Worm (Caenorhabditis elegans) whole organism, young adult: ENCODE results near the gene clec-47.

Experiments used
- B0261.1 ChIP-seq: sonication (generic microtip); optimal IDR thresholded peaks from 2 replicates; lab custom pipeline; 2016; ENCODE audit warnings: mild to moderate bottlenecking, missing genetic modification characterization, moderate library complexity, missing compliant biosample characterization
- C06A6.2 ChIP-seq: fragments of 200-800 bp; sonication (Bioruptor generic); conservative IDR thresholded peaks from 2 replicates; pipeline ENCODE4 v1.3.6; 2022; ENCODE audit warnings: missing genetic modification characterization, missing compliant biosample characterization
- C17E4.6 ChIP-seq: fragments of 200-800 bp; sonication (Bioruptor generic); IDR thresholded peaks from 2 replicates; pipeline ENCODE4 v1.3.6; 2022; ENCODE audit warnings: missing genetic modification reagents, missing genetic modification characterization, missing compliant biosample characterization
- F22D6.2 ChIP-seq: sonication (generic microtip); optimal IDR thresholded peaks from 2 replicates; lab custom pipeline; 2016; ENCODE audit warnings: mild to moderate bottlenecking, missing genetic modification characterization, missing compliant biosample characterization
- F23B12.7 ChIP-seq: sonication (generic microtip); optimal IDR thresholded peaks from 2 replicates; lab custom pipeline; 2017; ENCODE audit warnings: missing genetic modification characterization, mild to moderate bottlenecking, missing compliant biosample characterization, antibody characterized with exemption, moderate library complexity; ENCODE audit not compliant: insufficient read depth
- F33H1.4 ChIP-seq: fragments of 200-800 bp; sonication (Bioruptor generic); IDR thresholded peaks from 2 replicates; pipeline ENCODE4 v1.3.6; 2022; ENCODE audit warnings: missing genetic modification reagents, missing genetic modification characterization, missing compliant biosample characterization
- F39B2.1 ChIP-seq: fragments of 200-800 bp; sonication (Bioruptor generic); IDR thresholded peaks from 2 replicates; pipeline ENCODE4 v1.3.6; 2022; ENCODE audit warnings: missing genetic modification reagents, missing genetic modification characterization, missing compliant biosample characterization
- F52B5.7 ChIP-seq: sonication (generic microtip); optimal IDR thresholded peaks from 2 replicates; lab custom pipeline; 2016; ENCODE audit warnings: mild to moderate bottlenecking, missing genetic modification characterization, missing compliant biosample characterization
- F55B11.4 ChIP-seq: sonication (generic microtip); optimal IDR thresholded peaks from 2 replicates; lab custom pipeline; 2016; ENCODE audit warnings: missing compliant biosample characterization, missing genetic modification characterization, borderline replicate concordance; ENCODE audit not compliant: insufficient read depth
- F57A8.1 ChIP-seq: fragments of 200-800 bp; sonication (Bioruptor generic); optimal IDR thresholded peaks from 2 replicates; lab custom pipeline; 2018; ENCODE audit warnings: mild to moderate bottlenecking, missing genetic modification characterization, moderate library complexity, missing compliant biosample characterization
- F57C9.4 ChIP-seq: sonication (generic microtip); optimal IDR thresholded peaks from 2 replicates; lab custom pipeline; 2017; ENCODE audit warnings: mild to moderate bottlenecking, missing genetic modification characterization, missing compliant biosample characterization
- K12H6.12 ChIP-seq: fragments of 200-800 bp; sonication (Bioruptor generic); optimal IDR thresholded peaks from 2 replicates; lab custom pipeline; 2018; ENCODE audit warnings: mild to moderate bottlenecking, missing genetic modification characterization, missing compliant biosample characterization
- Y53F4B.3 ChIP-seq: fragments of 200-800 bp; sonication (Bioruptor generic); IDR thresholded peaks from 2 replicates; pipeline ENCODE4 v1.3.6; 2022; ENCODE audit warnings: missing genetic modification reagents, missing genetic modification characterization, missing compliant biosample characterization
- Y56A3A.18 ChIP-seq: fragments of 200-800 bp; sonication (Bioruptor generic); IDR thresholded peaks from 2 replicates; pipeline ENCODE4 v1.3.6; 2022; ENCODE audit warnings: missing genetic modification reagents, missing genetic modification characterization, missing compliant biosample characterization
- Y79H2A.3 ChIP-seq: fragments of 200-800 bp; sonication (Bioruptor generic); conservative IDR thresholded peaks from 2 replicates; pipeline ENCODE4 v1.3.6; 2022; ENCODE audit warnings: missing genetic modification reagents, missing genetic modification characterization, missing compliant biosample characterization
- aptf-2 ChIP-seq: fragments of 200-800 bp; sonication (Bioruptor generic); conservative IDR thresholded peaks from 2 replicates; pipeline ENCODE4 v1.3.6; 2022; ENCODE audit warnings: missing genetic modification reagents, missing genetic modification characterization, missing compliant biosample characterization
- aptf-3 ChIP-seq: fragments of 200-800 bp; sonication (Bioruptor generic); IDR thresholded peaks from 2 replicates; pipeline ENCODE4 v1.3.6; 2022; ENCODE audit warnings: missing genetic modification characterization, missing compliant biosample characterization
- attf-3 ChIP-seq: fragments of 200-800 bp; sonication (Bioruptor generic); conservative IDR thresholded peaks from 2 replicates; pipeline ENCODE4 v1.3.6; 2022; ENCODE audit warnings: missing genetic modification reagents, missing genetic modification characterization, missing compliant biosample characterization
- attf-6 ChIP-seq: fragments of 200-800 bp; sonication (Bioruptor generic); IDR thresholded peaks from 2 replicates; pipeline ENCODE4 v1.3.6; 2022; ENCODE audit warnings: missing genetic modification reagents, missing genetic modification characterization, missing compliant biosample characterization
- ceh-79 ChIP-seq: sonication (generic microtip); optimal IDR thresholded peaks from 2 replicates; lab custom pipeline; 2017; ENCODE audit warnings: mild to moderate bottlenecking, missing genetic modification characterization, missing compliant biosample characterization
- dpff-1 ChIP-seq: sonication (generic microtip); optimal IDR thresholded peaks from 2 replicates; lab custom pipeline; 2017; ENCODE audit warnings: mild to moderate bottlenecking, missing genetic modification characterization, missing compliant biosample characterization
- dpl-1 ChIP-seq: fragments of 150-350 bp; optimal IDR thresholded peaks from 2 replicates; lab custom pipeline; 2014; ENCODE audit warnings: missing biosample characterization, missing genetic modification reagents, missing genetic modification characterization
- egl-18 ChIP-seq: fragments of 200-800 bp; sonication (Bioruptor generic); IDR thresholded peaks from 2 replicates; pipeline ENCODE4 v1.3.6; 2022; ENCODE audit warnings: missing genetic modification reagents, missing genetic modification characterization, missing compliant biosample characterization
- egl-44 ChIP-seq: fragments of 200-800 bp; sonication (Bioruptor generic); IDR thresholded peaks from 2 replicates; pipeline ENCODE4 v1.3.6; 2022; ENCODE audit warnings: missing genetic modification reagents, missing genetic modification characterization, missing compliant biosample characterization
- ekl-4 ChIP-seq: fragments of 200-800 bp; sonication (Bioruptor generic); IDR thresholded peaks from 2 replicates; pipeline ENCODE4 v1.3.6; 2022; ENCODE audit warnings: missing genetic modification reagents, missing genetic modification characterization, missing compliant biosample characterization
- ets-4 ChIP-seq: fragments of 200-800 bp; sonication (Bioruptor generic); optimal IDR thresholded peaks from 2 replicates; lab custom pipeline; 2018; ENCODE audit warnings: mild to moderate bottlenecking, missing genetic modification characterization, missing compliant biosample characterization
- gei-17 ChIP-seq: fragments of 200-800 bp; sonication (Bioruptor generic); optimal IDR thresholded peaks from 2 replicates; lab custom pipeline; 2018; ENCODE audit warnings: mild to moderate bottlenecking, missing genetic modification characterization, missing compliant biosample characterization
- hlh-12 ChIP-seq: sonication (generic microtip); optimal IDR thresholded peaks from 2 replicates; lab custom pipeline; 2016; ENCODE audit warnings: missing genetic modification characterization, missing compliant biosample characterization
- hlh-26 ChIP-seq: fragments of 200-800 bp; sonication (Bioruptor generic); conservative IDR thresholded peaks from 2 replicates; pipeline ENCODE4 v1.3.6; 2022; ENCODE audit warnings: missing genetic modification reagents, missing genetic modification characterization, missing compliant biosample characterization
- hrde-1 ChIP-seq: sonication (generic microtip); optimal IDR thresholded peaks from 2 replicates; lab custom pipeline; 2016; ENCODE audit warnings: missing genetic modification characterization, mild to moderate bottlenecking, missing compliant biosample characterization, moderate library complexity, missing genotype, missing genetic modification reagents, borderline replicate concordance
- lir-1 ChIP-seq: fragments of 200-800 bp; sonication (Bioruptor generic); conservative IDR thresholded peaks from 2 replicates; pipeline ENCODE4 v1.3.6; 2022; ENCODE audit warnings: missing genetic modification reagents, missing genetic modification characterization, missing compliant biosample characterization
- madf-10 ChIP-seq: sonication (generic microtip); optimal IDR thresholded peaks from 2 replicates; lab custom pipeline; 2016; ENCODE audit warnings: mild to moderate bottlenecking, missing genetic modification characterization, missing compliant biosample characterization
- madf-3 ChIP-seq: fragments of 200-800 bp; sonication (Bioruptor generic); IDR thresholded peaks from 2 replicates; pipeline ENCODE4 v1.3.6; 2022; ENCODE audit warnings: missing genetic modification reagents, missing genetic modification characterization, missing compliant biosample characterization
- madf-6 ChIP-seq: fragments of 200-800 bp; sonication (Bioruptor generic); IDR thresholded peaks from 2 replicates; pipeline ENCODE4 v1.3.6; 2022; ENCODE audit warnings: missing genetic modification reagents, missing genetic modification characterization, missing compliant biosample characterization
- mcd-1 ChIP-seq: fragments of 200-800 bp; sonication (Bioruptor generic); IDR thresholded peaks from 2 replicates; pipeline ENCODE4 v1.3.6; 2022; ENCODE audit warnings: missing genetic modification reagents, missing genetic modification characterization, missing compliant biosample characterization
- nhr-120 ChIP-seq: fragments of 200-800 bp; sonication (Bioruptor generic); IDR thresholded peaks from 2 replicates; pipeline ENCODE4 v1.3.6; 2022; ENCODE audit warnings: missing genetic modification characterization, missing compliant biosample characterization
- nhr-27 ChIP-seq: fragments of 200-800 bp; sonication (Bioruptor generic); optimal IDR thresholded peaks from 2 replicates; lab custom pipeline; 2018; ENCODE audit warnings: mild to moderate bottlenecking, missing genetic modification characterization, moderate library complexity, missing compliant biosample characterization
- pbrm-1 ChIP-seq: fragments of 200-800 bp; sonication (Bioruptor generic); IDR thresholded peaks from 2 replicates; pipeline ENCODE4 v1.3.6; 2022; ENCODE audit warnings: missing genetic modification reagents, missing genetic modification characterization, missing compliant biosample characterization
- pha-4 ChIP-seq: fragments of 150-350 bp; sonication (generic microtip); optimal IDR thresholded peaks from 2 replicates; lab custom pipeline; 2014; ENCODE audit warnings: missing biosample characterization, missing genetic modification reagents, missing genetic modification characterization
- rcor-1 ChIP-seq: fragments of 200-800 bp; sonication (Bioruptor generic); IDR thresholded peaks from 2 replicates; pipeline ENCODE4 v1.3.6; 2022; ENCODE audit warnings: missing genetic modification reagents, missing genetic modification characterization, missing compliant biosample characterization
- repo-1 ChIP-seq: sonication (generic microtip); optimal IDR thresholded peaks from 2 replicates; lab custom pipeline; 2017; ENCODE audit warnings: mild to moderate bottlenecking, missing genetic modification characterization, missing compliant biosample characterization
- tbp1 ChIP-seq: fragments of 200-800 bp; sonication (Bioruptor generic); optimal IDR thresholded peaks from 2 replicates; lab custom pipeline; 2018; ENCODE audit warnings: mild to moderate bottlenecking, missing genetic modification characterization, missing compliant biosample characterization
- tlf-1 ChIP-seq: fragments of 200-800 bp; sonication (Bioruptor generic); optimal IDR thresholded peaks from 2 replicates; lab custom pipeline; 2018; ENCODE audit warnings: mild to moderate bottlenecking, missing genetic modification characterization, missing compliant biosample characterization
- unc-62 ChIP-seq: fragments of 150-350 bp; optimal IDR thresholded peaks from 2 replicates; lab custom pipeline; 2014; ENCODE audit warnings: missing biosample characterization, missing genetic modification reagents, missing genetic modification characterization
- xnd-1 ChIP-seq: sonication (generic microtip); optimal IDR thresholded peaks from 2 replicates; lab custom pipeline; 2016; ENCODE audit warnings: missing genotype, missing genetic modification reagents, missing genetic modification characterization, missing compliant biosample characterization
- zfh-2 ChIP-seq: fragments of 200-800 bp; sonication (Bioruptor generic); conservative IDR thresholded peaks from 2 replicates; pipeline ENCODE4 v1.3.6; 2022; ENCODE audit warnings: missing genetic modification reagents, missing genetic modification characterization, missing compliant biosample characterization
- zim-3 ChIP-seq: sonication (generic microtip); optimal IDR thresholded peaks from 2 replicates; lab custom pipeline; 2017; ENCODE audit warnings: mild to moderate bottlenecking, missing genetic modification characterization, moderate library complexity, missing compliant biosample characterization
- ztf-28 ChIP-seq: fragments of 200-800 bp; sonication (Bioruptor generic); IDR thresholded peaks from 2 replicates; pipeline ENCODE4 v1.3.6; 2022; ENCODE audit warnings: missing genetic modification reagents, missing genetic modification characterization, missing compliant biosample characterization
- ztf-6 ChIP-seq: fragments of 200-800 bp; sonication (Bioruptor generic); IDR thresholded peaks from 2 replicates; pipeline ENCODE4 v1.3.6; 2022; ENCODE audit warnings: missing genetic modification reagents, missing genetic modification characterization, missing compliant biosample characterization

The clec-47 gene

ce11 chrV:15190903-15191302 lies 15.3 kb downstream of the clec-47 start, which contains the start of gene Y75B12B.11 (continued):
- TF ChIP-seq B0261.1 (peak; percentile 97), egl-18 (GFP tag; lab: Robert Waterston, UW) (peak; percentile 84), ceh-79 (tag; lab: Kevin White, UChicago) (peak; percentile 97), attf-3 (GFP tag; lab: Robert Waterston, UW) (peak; percentile 77), dpff-1 (peak; percentile 72), egl-44 (GFP tag; lab: Robert Waterston, UW) (peak; percentile 96), F57A8.1 (GFP tag; lab: Kevin White, UChicago) (peak; percentile 86), hrde-1 (tag; lab: Kevin White, UChicago) (peak; percentile 97), nhr-27 (tag; lab: Kevin White, UChicago) (peak; percentile 97), C06A6.2 (GFP tag; lab: Robert Waterston, UW) (peak; percentile 80), C17E4.6 (GFP tag; lab: Robert Waterston, UW) (peak; percentile 86), tlf-1 (GFP tag; lab: Kevin White, UChicago) (peak; percentile 95), Y53F4B.3 (GFP tag; lab: Robert Waterston, UW) (peak; percentile 87), xnd-1 (tag; lab: Kevin White, UChicago) (peak; percentile 61), zim-3 (peak; percentile 98), K12H6.12 (peak; percentile 83), pha-4 (tag; lab: Kevin White, UChicago) (no peak), ets-4 (GFP tag; lab: Kevin White, UChicago) (peak; percentile 87), aptf-2 (peak; percentile 73; the same call in 1 of the 2 replicates), unc-62 (GFP tag; lab: Kevin White, UChicago) (no peak), gei-17 (GFP tag; lab: Kevin White, UChicago) (peak; percentile 68), ekl-4 (GFP tag; lab: Robert Waterston, UW) (peak; percentile 96), F57C9.4 (tag; lab: Kevin White, UChicago) (peak; percentile 91), repo-1 (tag; lab: Kevin White, UChicago) (peak; percentile 96), hlh-12 (peak; percentile 80), pbrm-1 (GFP tag; lab: Robert Waterston, UW) (peak; percentile 93), dpl-1 (GFP tag; lab: Kevin White, UChicago) (peak; percentile 49), rcor-1 (peak; percentile 95), F23B12.7 (tag; lab: Kevin White, UChicago) (peak; percentile 89), nhr-120 (GFP tag; lab: Robert Waterston, UW) (peak; percentile 96), mcd-1 (GFP tag; lab: Robert Waterston, UW) (peak; percentile 93), aptf-3 (GFP tag; lab: Robert Waterston, UW) (peak; percentile 96), F22D6.2 (peak; percentile 82), madf-10 (peak; percentile 87), zfh-2 (GFP tag; lab: Robert Waterston, UW) (peak; percentile 95), hlh-26 (GFP tag; lab: Robert Waterston, UW) (0 out of 2 replicates have a peak, but pooled peaks have one; percentile 80), F33H1.4 (GFP tag; lab: Robert Waterston, UW) (peak; percentile 62), Y56A3A.18 (GFP tag; lab: Robert Waterston, UW) (peak; percentile 98), attf-6 (peak; percentile 93), F39B2.1 (GFP tag; lab: Robert Waterston, UW) (peak; percentile 92), F55B11.4 (tag; lab: Kevin White, UChicago) (no peak), lir-1 (GFP tag; lab: Robert Waterston, UW) (peak; percentile 75), madf-6 (GFP tag; lab: Robert Waterston, UW) (peak; percentile 92), ztf-28 (peak; percentile 94), F52B5.7 (tag; lab: Kevin White, UChicago) (peak; percentile 97), Y79H2A.3 (GFP tag; lab: Robert Waterston, UW) (peak; percentile 91), madf-3 (GFP tag; lab: Robert Waterston, UW) (peak; percentile 88), tbp1 (GFP tag; lab: Kevin White, UChicago) (peak; percentile 99), ztf-6 (GFP tag; lab: Robert Waterston, UW) (0 out of 2 replicates have a peak, but pooled peaks have one; percentile 75)
